Worm (Caenorhabditis elegans) whole organism, mixed stage, embryonic: ENCODE data around the gene F55C12.2.

Experiments
- M03D4.4 ChIP-seq: sonication (generic microtip); optimal IDR thresholded peaks from 2 replicates; lab custom pipeline; 2017; ENCODE audit warnings: mild to moderate bottlenecking, missing genetic modification characterization, missing compliant biosample characterization
- ceh-39 ChIP-seq: fragments of 150-350 bp; optimal IDR thresholded peaks from 2 replicates; lab custom pipeline; 2014; ENCODE audit warnings: missing biosample characterization, missing genetic modification characterization
- cnd-1 ChIP-seq: fragments of 200-800 bp; sonication (Bioruptor generic); optimal IDR thresholded peaks from 2 replicates; lab custom pipeline; 2018; ENCODE audit warnings: mild to moderate bottlenecking, missing genetic modification characterization, missing compliant biosample characterization
- elt-1 ChIP-seq: sonication (generic microtip); optimal IDR thresholded peaks from 2 replicates; lab custom pipeline; 2017; ENCODE audit warnings: missing genetic modification characterization, mild to moderate bottlenecking, missing compliant biosample characterization, antibody characterized with exemption, moderate library complexity, borderline replicate concordance; ENCODE audit not compliant: insufficient read depth
- elt-3 ChIP-seq: fragments of 150-350 bp; optimal IDR thresholded peaks from 2 replicates; lab custom pipeline; 2014; ENCODE audit warnings: missing biosample characterization, missing genetic modification characterization
- mep-1 ChIP-seq: fragments of 150-350 bp; optimal IDR thresholded peaks from 2 replicates; lab custom pipeline; 2017; ENCODE audit warnings: missing biosample characterization, missing genetic modification reagents, missing genetic modification characterization, inconsistent platforms
- nhr-28 ChIP-seq: fragments of 150-350 bp; optimal IDR thresholded peaks from 2 replicates; lab custom pipeline; 2014; ENCODE audit warnings: missing biosample characterization, missing genetic modification characterization
- snpc-4 ChIP-seq: fragments of 150-350 bp; optimal IDR thresholded peaks from 2 replicates; lab custom pipeline; 2014; ENCODE audit warnings: missing biosample characterization, missing genetic modification characterization
- unc-39 ChIP-seq: fragments of 150-350 bp; optimal IDR thresholded peaks from 2 replicates; lab custom pipeline; 2014; ENCODE audit warnings: missing biosample characterization, missing genetic modification characterization
- unc-62 ChIP-seq: fragments of 150-350 bp; optimal IDR thresholded peaks from 2 replicates; lab custom pipeline; 2014; ENCODE audit warnings: missing biosample characterization, missing genetic modification reagents, missing genetic modification characterization
- ztf-11 ChIP-seq: fragments of 150-350 bp; optimal IDR thresholded peaks from 2 replicates; lab custom pipeline; 2014; ENCODE audit warnings: missing biosample characterization, missing genetic modification characterization

DNA sequence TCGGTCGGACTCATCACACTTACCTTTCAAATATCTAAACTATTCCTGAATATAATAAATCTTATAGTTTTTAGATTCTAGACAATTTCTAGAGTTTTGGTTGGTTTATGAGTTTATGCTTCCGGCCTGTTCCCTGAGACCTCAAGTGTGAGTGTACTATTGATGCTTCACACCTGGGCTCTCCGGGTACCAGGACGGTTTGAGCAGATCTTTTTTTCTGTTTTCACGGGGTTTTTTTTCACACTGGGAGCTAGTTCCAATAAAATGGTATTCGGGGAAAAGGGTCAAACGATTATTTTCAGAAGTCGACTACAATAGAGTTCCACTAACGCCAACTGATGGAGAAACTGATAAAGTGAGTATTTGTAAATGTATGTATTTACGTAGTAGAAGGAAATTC is 25.5 kb downstream of the F55C12.2 start:
- TF ChIP-seq unc-39 (no peak), ceh-39 (no peak), M03D4.4 (tag; lab: Kevin White, UChicago) (no peak), snpc-4 (no peak), cnd-1 (tag; lab: Kevin White, UChicago) (no peak), unc-62 (no peak), elt-3 (no peak), nhr-28 (tag; lab: Kevin White, UChicago) (no peak), elt-1 (tag; lab: Kevin White, UChicago) (no peak), ztf-11 (tag; lab: Kevin White, UChicago) (no peak), mep-1 (no peak)
